Worm (Caenorhabditis elegans) whole organism, midembryonic: ENCODE measurements around the gene fbxa-37.

Source experiments
- T22C8.4 ChIP-seq: fragments of 200-800 bp; sonication (Bioruptor generic); IDR thresholded peaks from 2 replicates; pipeline ENCODE4 v1.3.6; 2022; ENCODE audit warnings: missing genetic modification characterization, missing compliant biosample characterization
- flt-1 ChIP-seq: fragments of 200-800 bp; sonication (Bioruptor generic); IDR thresholded peaks from 2 replicates; pipeline ENCODE4 v1.3.6; 2022; ENCODE audit warnings: missing genetic modification characterization, missing compliant biosample characterization
- klf-2 ChIP-seq: fragments of 200-800 bp; sonication (Bioruptor generic); conservative IDR thresholded peaks from 2 replicates; pipeline ENCODE4 v1.3.6; 2022; ENCODE audit warnings: missing genetic modification reagents, missing genetic modification characterization, missing compliant biosample characterization
- med-1 ChIP-seq: sonication (generic microtip); optimal IDR thresholded peaks from 2 replicates; lab custom pipeline; 2017; ENCODE audit warnings: missing genetic modification characterization, mild to moderate bottlenecking, missing compliant biosample characterization, antibody characterized with exemption, missing genetic modification reagents; ENCODE audit not compliant: insufficient read depth
- tab-1 ChIP-seq: fragments of 200-800 bp; sonication (Bioruptor generic); IDR thresholded peaks from 2 replicates; pipeline ENCODE4 v1.3.6; 2022; ENCODE audit warnings: missing genetic modification characterization, missing compliant biosample characterization
- ztf-23 ChIP-seq: fragments of 200-800 bp; sonication (Bioruptor generic); IDR thresholded peaks from 2 replicates; pipeline ENCODE4 v1.3.6; 2022; ENCODE audit warnings: missing genetic modification reagents, missing genetic modification characterization, missing compliant biosample characterization
- ztf-29 ChIP-seq: fragments of 200-800 bp; sonication (Bioruptor generic); IDR thresholded peaks from 2 replicates; pipeline ENCODE4 v1.3.6; 2022; ENCODE audit warnings: missing genetic modification reagents, missing genetic modification characterization, missing compliant biosample characterization

- no peak for TF ChIP-seq flt-1 (GFP tag; lab: Robert Waterston, UW)
- no peak for TF ChIP-seq ztf-29 (GFP tag; lab: Robert Waterston, UW)
- no peak for TF ChIP-seq ztf-23
- no peak for TF ChIP-seq T22C8.4 (GFP tag; lab: Robert Waterston, UW)
- no peak for TF ChIP-seq med-1 (GFP tag; lab: Kevin White, UChicago)
- TF ChIP-seq klf-2 (GFP tag; lab: Robert Waterston, UW), result no peak
- TF ChIP-seq tab-1 (GFP tag; lab: Robert Waterston, UW), result no peak
These were observed at the start of gene fbxa-37 for ce11 chrIII:1284584-1285046.
